Worm (Caenorhabditis elegans) whole organism, L3 larva: Measurements from ENCODE around the gene T28A11.17.

Experiments
- R02D3.7 ChIP-seq: fragments of 150-350 bp; optimal IDR thresholded peaks from 2 replicates; lab custom pipeline; 2014; ENCODE audit warnings: missing biosample characterization, missing genetic modification characterization
- ZK546.5 ChIP-seq: sonication (generic microtip); optimal IDR thresholded peaks from 2 replicates; lab custom pipeline; 2017; ENCODE audit warnings: missing biosample characterization, missing genetic modification characterization
- aly-2 ChIP-seq: fragments of 150-350 bp; optimal IDR thresholded peaks from 2 replicates; lab custom pipeline; 2014; ENCODE audit warnings: missing biosample characterization, missing genetic modification characterization
- ama-1 ChIP-seq: fragments of 150-350 bp; optimal IDR thresholded peaks from 2 replicates; lab custom pipeline; 2018
- ceh-16 ChIP-seq: sonication (generic microtip); optimal IDR thresholded peaks from 2 replicates; lab custom pipeline; 2017; ENCODE audit warnings: missing biosample characterization, missing genetic modification characterization
- ceh-28 ChIP-seq: fragments of 150-350 bp; optimal IDR thresholded peaks from 2 replicates; lab custom pipeline; 2014; ENCODE audit warnings: missing biosample characterization, missing genetic modification reagents, missing genetic modification characterization
- ceh-82 ChIP-seq: fragments of 150-350 bp; optimal IDR thresholded peaks from 2 replicates; lab custom pipeline; 2014; ENCODE audit warnings: missing biosample characterization, missing genetic modification characterization
- daf-12 ChIP-seq: fragments of 150-350 bp; optimal IDR thresholded peaks from 2 replicates; lab custom pipeline; 2014; ENCODE audit warnings: missing biosample characterization, missing genetic modification reagents, missing genetic modification characterization
- egl-27 ChIP-seq: sonication (generic microtip); optimal IDR thresholded peaks from 4 replicates; lab custom pipeline; 2017; ENCODE audit warnings: missing biosample characterization, missing genetic modification reagents, missing genetic modification characterization
- egl-5 ChIP-seq: fragments of 150-350 bp; optimal IDR thresholded peaks from 2 replicates; lab custom pipeline; 2017; ENCODE audit warnings: missing biosample characterization, missing genetic modification reagents, missing genetic modification characterization, inconsistent platforms
- elt-1 ChIP-seq: fragments of 150-350 bp; optimal IDR thresholded peaks from 2 replicates; lab custom pipeline; 2014; ENCODE audit warnings: missing biosample characterization, missing genetic modification characterization
- elt-2 ChIP-seq: sonication (generic microtip); optimal IDR thresholded peaks from 2 replicates; lab custom pipeline; 2016; ENCODE audit warnings: missing genetic modification reagents, mild to moderate bottlenecking, missing genetic modification characterization, missing compliant biosample characterization
- fkh-2 ChIP-seq: fragments of 150-350 bp; optimal IDR thresholded peaks from 2 replicates; lab custom pipeline; 2014; ENCODE audit warnings: missing biosample characterization, missing genetic modification reagents, missing genetic modification characterization
- hmg-11 ChIP-seq: sonication (generic microtip); optimal IDR thresholded peaks from 2 replicates; lab custom pipeline; 2016; ENCODE audit warnings: missing genetic modification characterization, missing compliant biosample characterization
- jun-1 ChIP-seq: fragments of 150-350 bp; optimal IDR thresholded peaks from 2 replicates; lab custom pipeline; 2014; ENCODE audit warnings: missing biosample characterization, missing genetic modification reagents, missing genetic modification characterization
- lin-39 ChIP-seq: fragments of 150-350 bp; optimal IDR thresholded peaks from 2 replicates; lab custom pipeline; 2018; ENCODE audit warnings: missing biosample characterization, missing genetic modification reagents, missing genetic modification characterization
- lsy-12 ChIP-seq: sonication (generic microtip); optimal IDR thresholded peaks from 2 replicates; lab custom pipeline; 2016; ENCODE audit warnings: mild to moderate bottlenecking, missing genetic modification characterization, missing compliant biosample characterization
- mdl-1 ChIP-seq: fragments of 150-350 bp; optimal IDR thresholded peaks from 2 replicates; lab custom pipeline; 2014; ENCODE audit warnings: missing biosample characterization, missing genetic modification characterization
- mml-1 ChIP-seq: fragments of 150-350 bp; sonication (generic microtip); optimal IDR thresholded peaks from 3 replicates; lab custom pipeline; 2014; ENCODE audit warnings: missing biosample characterization, missing genetic modification characterization
- nfya-1 ChIP-seq: sonication (generic microtip); optimal IDR thresholded peaks from 2 replicates; lab custom pipeline; 2017; ENCODE audit warnings: missing genetic modification characterization, mild to moderate bottlenecking, missing compliant biosample characterization, antibody characterized with exemption, moderate library complexity; ENCODE audit not compliant: insufficient read depth
- nhr-11 ChIP-seq: fragments of 150-350 bp; optimal IDR thresholded peaks from 2 replicates; lab custom pipeline; 2014; ENCODE audit warnings: missing biosample characterization, missing genetic modification characterization
- nhr-12 ChIP-seq: fragments of 150-350 bp; optimal IDR thresholded peaks from 2 replicates; lab custom pipeline; 2014; ENCODE audit warnings: missing biosample characterization, missing genetic modification characterization
- nhr-23 ChIP-seq: fragments of 150-350 bp; optimal IDR thresholded peaks from 2 replicates; lab custom pipeline; 2014; ENCODE audit warnings: missing biosample characterization, missing genetic modification reagents, missing genetic modification characterization
- nhr-237 ChIP-seq: fragments of 150-350 bp; optimal IDR thresholded peaks from 2 replicates; lab custom pipeline; 2014; ENCODE audit warnings: missing biosample characterization, missing genetic modification characterization
- nhr-25 ChIP-seq: sonication (generic microtip); optimal IDR thresholded peaks from 2 replicates; lab custom pipeline; 2017; ENCODE audit warnings: missing biosample characterization, missing genetic modification characterization
- nhr-67 ChIP-seq: fragments of 150-350 bp; optimal IDR thresholded peaks from 2 replicates; lab custom pipeline; 2014; ENCODE audit warnings: missing biosample characterization, missing genetic modification characterization
- pha-4 ChIP-seq: fragments of 150-350 bp; optimal IDR thresholded peaks from 2 replicates; lab custom pipeline; 2014; ENCODE audit warnings: missing biosample characterization, missing genetic modification reagents, missing genetic modification characterization
- pqm-1 ChIP-seq: fragments of 150-350 bp; optimal IDR thresholded peaks from 2 replicates; lab custom pipeline; 2017; ENCODE audit warnings: missing biosample characterization, missing genetic modification characterization, inconsistent platforms
- sea-2 ChIP-seq: fragments of 150-350 bp; sonication (generic microtip); optimal IDR thresholded peaks from 4 replicates; lab custom pipeline; 2014; ENCODE audit warnings: missing biosample characterization, missing genetic modification reagents, missing genetic modification characterization
- tbx-2 ChIP-seq: sonication (generic microtip); optimal IDR thresholded peaks from 2 replicates; lab custom pipeline; 2016; ENCODE audit warnings: mild to moderate bottlenecking, missing genetic modification characterization, missing compliant biosample characterization
- unc-62 ChIP-seq: fragments of 150-350 bp; sonication (generic microtip); optimal IDR thresholded peaks from 4 replicates; lab custom pipeline; 2014; ENCODE audit warnings: missing biosample characterization, missing genetic modification reagents, missing genetic modification characterization
- ztf-11 ChIP-seq: fragments of 150-350 bp; optimal IDR thresholded peaks from 2 replicates; lab custom pipeline; 2014; ENCODE audit warnings: missing biosample characterization, missing genetic modification characterization
- ztf-4 ChIP-seq: fragments of 150-350 bp; optimal IDR thresholded peaks from 2 replicates; lab custom pipeline; 2014; ENCODE audit warnings: missing biosample characterization, missing genetic modification characterization

Gene T28A11.17

ce11 chrV:3284629-3285028 is 18.5 kb upstream of the T28A11.17 start, which contains the start of gene F35F10.5:
Gene F35F10.5, plus strand, starts transcription at chrV:3284929.
- TF ChIP-seq elt-1 (tag; lab: Kevin White, UChicago) = no peak
- TF ChIP-seq ztf-11 (tag; lab: Kevin White, UChicago) = no peak
- no peak for TF ChIP-seq nhr-25
- no peak for TF ChIP-seq fkh-2 (tag; lab: Kevin White, UChicago)
- TF ChIP-seq ama-1 (lab: Kevin White, UChicago) = no peak
- TF ChIP-seq lsy-12 (tag; lab: Kevin White, UChicago) = no peak
- no peak for TF ChIP-seq elt-2 (tag; lab: Kevin White, UChicago)
- no peak for TF ChIP-seq R02D3.7 (tag; lab: Kevin White, UChicago)
- no peak for TF ChIP-seq nhr-67 (tag; lab: Kevin White, UChicago)
- TF ChIP-seq hmg-11 (tag; lab: Kevin White, UChicago) = no peak
- TF ChIP-seq nhr-237 = no peak
- TF ChIP-seq nhr-23 (tag; lab: Kevin White, UChicago) = no peak
- no peak for TF ChIP-seq ceh-28 (tag; lab: Kevin White, UChicago)

ce11 chrV:3282957-3283356 is 16.9 kb upstream of the T28A11.17 start, which contains the start of gene str-64:
Gene str-64, plus strand, starts transcription at chrV:3283257.
- TF ChIP-seq sea-2 (no peak), daf-12 (tag; lab: Kevin White, UChicago) (no peak), aly-2 (tag; lab: Kevin White, UChicago) (no peak), nhr-12 (no peak), nfya-1 (tag; lab: Kevin White, UChicago) (no peak), nhr-237 (no peak), mml-1 (tag; lab: Kevin White, UChicago) (no peak), ZK546.5 (no peak), egl-5 (tag; lab: Kevin White, UChicago) (no peak), pqm-1 (tag; lab: Kevin White, UChicago) (no peak), pha-4 (tag; lab: Kevin White, UChicago) (no peak), jun-1 (tag; lab: Kevin White, UChicago) (no peak), ztf-11 (tag; lab: Kevin White, UChicago) (no peak), unc-62 (GFP tag; lab: Kevin White, UChicago) (no peak), egl-27 (no peak), ceh-82 (no peak), lin-39 (tag; lab: Kevin White, UChicago) (no peak), tbx-2 (no peak), nhr-67 (tag; lab: Kevin White, UChicago) (no peak), ztf-4 (tag; lab: Kevin White, UChicago) (no peak)

ce11 chrV:3281523-3281922 is 15.4 kb upstream of the T28A11.17 start, which contains the start of gene T28A11.25:
Gene T28A11.25, plus strand, starts transcription at chrV:3281823.
- TF ChIP-seq nfya-1 (tag; lab: Kevin White, UChicago) (no peak), pha-4 (tag; lab: Kevin White, UChicago) (no peak), nhr-12 (no peak), ceh-16 (tag; lab: Kevin White, UChicago) (no peak)

- TF ChIP-seq mdl-1 (tag; lab: Kevin White, UChicago) (no peak), nhr-237 (no peak), sea-2 (no peak), pqm-1 (tag; lab: Kevin White, UChicago) (no peak), daf-12 (tag; lab: Kevin White, UChicago) (no peak), nhr-11 (tag; lab: Kevin White, UChicago) (no peak), nhr-23 (tag; lab: Kevin White, UChicago) (no peak), ztf-11 (tag; lab: Kevin White, UChicago) (no peak), jun-1 (tag; lab: Kevin White, UChicago) (no peak), ZK546.5 (no peak), nfya-1 (tag; lab: Kevin White, UChicago) (no peak), elt-2 (tag; lab: Kevin White, UChicago) (no peak), ceh-82 (no peak), fkh-2 (tag; lab: Kevin White, UChicago) (no peak)
- TF ChIP-seq, all 47 proteins: peak for 0
These were observed 13.9 kb upstream of the T28A11.17 start, which contains the start of gene T28A11.2 for ce11 chrV:3280009-3280408. Gene T28A11.2, plus strand, starts transcription at chrV:3280379.

- TF ChIP-seq egl-5 (tag; lab: Kevin White, UChicago) (peak; percentile 26), daf-12 (tag; lab: Kevin White, UChicago) (no peak)
These were observed 13.0 kb upstream of the T28A11.17 start for ce11 chrV:3279138-3279537.
